Fruit fly (Drosophila melanogaster): Measurements from ENCODE around the gene COX6B.

- TF ChIP-seq Dll (optimal IDR thresholded peaks at IDR 0.05): no peak
- TF ChIP-seq usp (GFP tag; optimal IDR thresholded peaks at IDR 0.05): no peak
- no peak for TF ChIP-seq psq (optimal IDR thresholded peaks at IDR 0.05)
Observed at dm6 chrX:19783457-19783856, 39.3 kb upstream of the COX6B start, which contains the start of gene zld.
